Fruit fly (Drosophila melanogaster) whole organism, wandering third instar larva: Measurements from ENCODE around the gene CG9107.

Experiments used
- Abd-B ChIP-seq: fragments of >200 bp; optimal IDR thresholded peaks from 2 replicates; lab custom pipeline; 2017; ENCODE audit warnings: missing biosample characterization, missing genetic modification characterization
- CG32264 ChIP-seq: fragments of 200-800 bp; sonication (Bioruptor generic); optimal IDR thresholded peaks from 2 replicates; lab custom pipeline; 2016; ENCODE audit warnings: missing biosample characterization, missing genetic modification characterization
- CG9705 ChIP-seq: fragments of 200-800 bp; sonication (Bioruptor generic); optimal IDR thresholded peaks from 2 replicates; lab custom pipeline; 2018; ENCODE audit warnings: missing biosample characterization, mild to moderate bottlenecking, missing genetic modification characterization
- CrebA ChIP-seq: fragments of 200-800 bp; sonication (Bioruptor generic); optimal IDR thresholded peaks from 2 replicates; lab custom pipeline; 2016; ENCODE audit warnings: missing biosample characterization, mild to moderate bottlenecking, missing genetic modification characterization, borderline replicate concordance
- Dif ChIP-seq: fragments of 200-275, 200-300 bp; sonication (Bioruptor generic); optimal IDR thresholded peaks from 2 replicates; lab custom pipeline; 2018; ENCODE audit warnings: missing biosample characterization, missing genetic modification characterization; ENCODE audit not compliant: partially characterized antibody
- Hnf4 ChIP-seq: fragments of 200-800 bp; sonication (Bioruptor generic); optimal IDR thresholded peaks from 2 replicates; lab custom pipeline; 2016; ENCODE audit warnings: missing biosample characterization, mild to moderate bottlenecking, missing genetic modification characterization
- Hr83 ChIP-seq: fragments of 200-300 bp; sonication (Bioruptor generic); optimal IDR thresholded peaks from 2 replicates; lab custom pipeline; 2016; ENCODE audit warnings: missing biosample characterization, mild to moderate bottlenecking, missing genetic modification characterization, moderate library complexity; ENCODE audit not compliant: poor library complexity, severe bottlenecking
- OdsH ChIP-seq: fragments of 200-800 bp; sonication (Bioruptor generic); optimal IDR thresholded peaks from 2 replicates; lab custom pipeline; 2016; ENCODE audit warnings: missing biosample characterization, mild to moderate bottlenecking, missing genetic modification characterization
- Vsx2 ChIP-seq: fragments of 200-300, 225-300 bp; sonication (Bioruptor generic); optimal IDR thresholded peaks from 2 replicates; lab custom pipeline; 2018; ENCODE audit warnings: missing biosample characterization, missing genetic modification characterization; ENCODE audit not compliant: partially characterized antibody
- dsf ChIP-seq: sonication (Bioruptor generic); optimal IDR thresholded peaks from 2 replicates; lab custom pipeline; 2016; ENCODE audit warnings: missing biosample characterization, missing genetic modification characterization, borderline replicate concordance
- fru ChIP-seq: fragments of 200-800 bp; sonication (Bioruptor generic); optimal IDR thresholded peaks from 3 replicates; lab custom pipeline; 2016; ENCODE audit warnings: missing biosample characterization, mild to moderate bottlenecking, missing genetic modification characterization
- h ChIP-seq: fragments of 200-800 bp; sonication (Bioruptor generic); optimal IDR thresholded peaks from 3 replicates; lab custom pipeline; 2016; ENCODE audit warnings: missing biosample characterization, mild to moderate bottlenecking, missing genetic modification characterization
- psq ChIP-seq: fragments of 200-800 bp; sonication (Bioruptor generic); optimal IDR thresholded peaks from 3 replicates; lab custom pipeline; 2017; ENCODE audit warnings: missing biosample characterization, mild to moderate bottlenecking, missing genetic modification characterization, moderate library complexity
- usp ChIP-seq: fragments of >200 bp; optimal IDR thresholded peaks from 2 replicates; lab custom pipeline; 2017; ENCODE audit warnings: missing biosample characterization, missing genetic modification characterization

- TF ChIP-seq usp (GFP tag; lab: Kevin White, UChicago) = no peak
- no peak for TF ChIP-seq CG32264 (GFP tag; lab: Kevin White, UChicago)
- TF ChIP-seq Hr83 = no peak
- TF ChIP-seq h (GFP tag; lab: Kevin White, UChicago) = no peak
- TF ChIP-seq fru (GFP tag; lab: Kevin White, UChicago) = no peak
- no peak for TF ChIP-seq CrebA
- TF ChIP-seq dsf (GFP tag; lab: Kevin White, UChicago) = no peak
- TF ChIP-seq Dif = no peak
- TF ChIP-seq Abd-B = no peak
- peak; percentile 23 for TF ChIP-seq OdsH (GFP tag; lab: Kevin White, UChicago)
- no peak for TF ChIP-seq Hnf4 (GFP tag; lab: Kevin White, UChicago)
- TF ChIP-seq psq = no peak
- TF ChIP-seq CG9705 (GFP tag; lab: Kevin White, UChicago) = no peak
- no peak for TF ChIP-seq Vsx2 (GFP tag; lab: Kevin White, UChicago)
These were observed 50.2 kb downstream of the CG9107 start for dm6 chr2L:5974122-5974521.
